Worm (Caenorhabditis elegans) whole organism, late embryonic: ENCODE measurements around the gene alh-9.

ENCODE experiments used
- C08G9.2 ChIP-seq: sonication (generic microtip); optimal IDR thresholded peaks from 2 replicates; lab custom pipeline; 2016; ENCODE audit warnings: mild to moderate bottlenecking, missing genetic modification characterization, moderate library complexity, missing compliant biosample characterization
- ceh-9 ChIP-seq: sonication (generic microtip); optimal IDR thresholded peaks from 2 replicates; lab custom pipeline; 2016; ENCODE audit warnings: mild to moderate bottlenecking, missing genetic modification characterization, inconsistent platforms, missing compliant biosample characterization
- lin-11 ChIP-seq: fragments of 200-800 bp; sonication (Bioruptor generic); optimal IDR thresholded peaks from 2 replicates; lab custom pipeline; 2018; ENCODE audit warnings: mild to moderate bottlenecking, missing genetic modification characterization, missing compliant biosample characterization
- nhr-11 ChIP-seq: fragments of 150-350 bp; optimal IDR thresholded peaks from 2 replicates; lab custom pipeline; 2014; ENCODE audit warnings: missing biosample characterization, missing genetic modification characterization
- pax-1 ChIP-seq: fragments of 150-350 bp; optimal IDR thresholded peaks from 2 replicates; lab custom pipeline; 2014; ENCODE audit warnings: missing biosample characterization, missing genetic modification characterization
- tbx-7 ChIP-seq: sonication (generic microtip); optimal IDR thresholded peaks from 2 replicates; lab custom pipeline; 2016; ENCODE audit warnings: missing genotype, missing genetic modification characterization, missing compliant biosample characterization
- unc-86 ChIP-seq: sonication (generic microtip); optimal IDR thresholded peaks from 2 replicates; lab custom pipeline; 2016; ENCODE audit warnings: missing genetic modification characterization, missing compliant biosample characterization
- ztf-16 ChIP-seq: sonication (generic microtip); optimal IDR thresholded peaks from 2 replicates; lab custom pipeline; 2017; ENCODE audit warnings: missing genetic modification characterization, missing compliant biosample characterization

- TF ChIP-seq C08G9.2 (tag; lab: Kevin White, UChicago) (no peak), tbx-7 (no peak), unc-86 (tag; lab: Kevin White, UChicago) (no peak), pax-1 (no peak), nhr-11 (tag; lab: Kevin White, UChicago) (no peak), ceh-9 (tag; lab: Kevin White, UChicago) (no peak), ztf-16 (tag; lab: Kevin White, UChicago) (no peak), lin-11 (tag; lab: Kevin White, UChicago) (no peak)
Measured at ce11 chrIII:5859008-5859407, 3.2 kb downstream of the alh-9 start, which contains the start of gene dpf-4.
